Worm (Caenorhabditis elegans) whole organism, young adult: ENCODE data around the gene exos-4.2.

Experiments
- D2030.7 ChIP-seq: fragments of 200-800 bp; sonication (Bioruptor generic); IDR thresholded peaks from 2 replicates; pipeline ENCODE4 v1.3.6; 2022; ENCODE audit warnings: missing genetic modification reagents, missing genetic modification characterization, missing compliant biosample characterization
- F37B4.10 ChIP-seq: fragments of 200-800 bp; sonication (Bioruptor generic); IDR thresholded peaks from 2 replicates; pipeline ENCODE4 v1.3.6; 2022; ENCODE audit warnings: missing genetic modification characterization, missing compliant biosample characterization
- F49E8.2 ChIP-seq: sonication (generic microtip); optimal IDR thresholded peaks from 3 replicates; lab custom pipeline; 2017; ENCODE audit warnings: missing genetic modification characterization, mild to moderate bottlenecking, missing compliant biosample characterization, antibody characterized with exemption, moderate library complexity; ENCODE audit not compliant: insufficient read depth
- T26A5.8 ChIP-seq: sonication (generic microtip); optimal IDR thresholded peaks from 2 replicates; lab custom pipeline; 2016; ENCODE audit warnings: missing genetic modification characterization, missing compliant biosample characterization
- akir-1 ChIP-seq: fragments of 200-800 bp; sonication (Bioruptor generic); optimal IDR thresholded peaks from 2 replicates; lab custom pipeline; 2018; ENCODE audit warnings: mild to moderate bottlenecking, missing genetic modification characterization, moderate library complexity, missing compliant biosample characterization
- atf-7 ChIP-seq: sonication (generic microtip); optimal IDR thresholded peaks from 2 replicates; lab custom pipeline; 2017; ENCODE audit warnings: mild to moderate bottlenecking, missing genetic modification characterization, missing compliant biosample characterization
- attf-5 ChIP-seq: fragments of 200-800 bp; sonication (Bioruptor generic); optimal IDR thresholded peaks from 2 replicates; lab custom pipeline; 2018; ENCODE audit warnings: mild to moderate bottlenecking, missing genetic modification characterization, missing compliant biosample characterization
- bed-1 ChIP-seq: fragments of 200-800 bp; sonication (Bioruptor generic); IDR thresholded peaks from 2 replicates; pipeline ENCODE4 v1.3.6; 2022; ENCODE audit warnings: missing genetic modification reagents, missing genetic modification characterization, missing compliant biosample characterization
- ccch-3 ChIP-seq: fragments of 200-800 bp; sonication (Bioruptor generic); optimal IDR thresholded peaks from 2 replicates; lab custom pipeline; 2018; ENCODE audit warnings: mild to moderate bottlenecking, missing genetic modification characterization, missing compliant biosample characterization
- cebp-1 ChIP-seq, 2 experiments: fragments of 200-800 bp in 1 of 2; sonication (Bioruptor generic) in 1 of 2; sonication (generic microtip) in 1 of 2; IDR thresholded peaks in 1 of 2; optimal IDR thresholded peaks in 1 of 2; 2 replicates each; pipeline versions ENCODE4 v1.3.6 to Lab custom; 2017 to 2022; ENCODE audit warnings: missing compliant biosample characterization in 2 of 2, missing genetic modification characterization in 2 of 2, mild to moderate bottlenecking in 1 of 2, missing genetic modification reagents in 1 of 2, moderate library complexity in 1 of 2
- ceh-40 ChIP-seq: fragments of 200-800 bp; sonication (Bioruptor generic); IDR thresholded peaks from 2 replicates; pipeline ENCODE4 v1.3.6; 2022; ENCODE audit warnings: missing genetic modification characterization, missing compliant biosample characterization
- ceh-79 ChIP-seq: sonication (generic microtip); optimal IDR thresholded peaks from 2 replicates; lab custom pipeline; 2017; ENCODE audit warnings: mild to moderate bottlenecking, missing genetic modification characterization, missing compliant biosample characterization
- chd-7 ChIP-seq: sonication (generic microtip); optimal IDR thresholded peaks from 2 replicates; lab custom pipeline; 2016; ENCODE audit warnings: mild to moderate bottlenecking, missing genetic modification characterization, moderate library complexity, missing compliant biosample characterization
- die-1 ChIP-seq: sonication (generic microtip); optimal IDR thresholded peaks from 2 replicates; lab custom pipeline; 2016; ENCODE audit warnings: missing genotype, mild to moderate bottlenecking, missing genetic modification characterization, missing compliant biosample characterization
- efl-1 ChIP-seq: fragments of 150-350 bp; optimal IDR thresholded peaks from 2 replicates; lab custom pipeline; 2014; ENCODE audit warnings: missing biosample characterization, missing genetic modification reagents, missing genetic modification characterization
- egrh-3 ChIP-seq: fragments of 200-800 bp; sonication (Bioruptor generic); IDR thresholded peaks from 2 replicates; pipeline ENCODE4 v1.3.6; 2022; ENCODE audit warnings: missing genetic modification reagents, missing genetic modification characterization, missing compliant biosample characterization
- hmg-1.2 ChIP-seq: fragments of 200-800 bp; sonication (Bioruptor generic); IDR thresholded peaks from 2 replicates; pipeline ENCODE4 v1.3.6; 2022; ENCODE audit warnings: missing genetic modification reagents, missing genetic modification characterization, missing compliant biosample characterization
- lin-35 ChIP-seq, 3 experiments: fragments of 150-350 bp in 2 of 3; sonication (generic microtip) in 1 of 3; optimal IDR thresholded peaks; 2 replicates each; lab custom pipeline; 2014 to 2018; ENCODE audit warnings: missing biosample characterization in 3 of 3, missing genetic modification characterization in 3 of 3, missing genetic modification reagents in 3 of 3
- lin-40 ChIP-seq: sonication (generic microtip); optimal IDR thresholded peaks from 2 replicates; lab custom pipeline; 2016; ENCODE audit warnings: missing genetic modification characterization, mild to moderate bottlenecking, missing compliant biosample characterization, missing genotype, missing genetic modification reagents
- lin-54 ChIP-seq: fragments of 200-800 bp; sonication (Bioruptor generic); optimal IDR thresholded peaks from 2 replicates; lab custom pipeline; 2018; ENCODE audit warnings: mild to moderate bottlenecking, missing genetic modification characterization, missing compliant biosample characterization
- madf-10 ChIP-seq: sonication (generic microtip); optimal IDR thresholded peaks from 2 replicates; lab custom pipeline; 2016; ENCODE audit warnings: mild to moderate bottlenecking, missing genetic modification characterization, missing compliant biosample characterization
- madf-6 ChIP-seq: fragments of 200-800 bp; sonication (Bioruptor generic); IDR thresholded peaks from 2 replicates; pipeline ENCODE4 v1.3.6; 2022; ENCODE audit warnings: missing genetic modification reagents, missing genetic modification characterization, missing compliant biosample characterization
- mcd-1 ChIP-seq: fragments of 200-800 bp; sonication (Bioruptor generic); IDR thresholded peaks from 2 replicates; pipeline ENCODE4 v1.3.6; 2022; ENCODE audit warnings: missing genetic modification reagents, missing genetic modification characterization, missing compliant biosample characterization
- mel-28 ChIP-seq: sonication (generic microtip); optimal IDR thresholded peaks from 2 replicates; lab custom pipeline; 2016; ENCODE audit warnings: borderline replicate concordance, mild to moderate bottlenecking, missing genetic modification characterization, missing compliant biosample characterization
- mxl-1 ChIP-seq: sonication (generic microtip); optimal IDR thresholded peaks from 2 replicates; lab custom pipeline; 2016; ENCODE audit warnings: missing genetic modification characterization, missing compliant biosample characterization
- nhr-179 ChIP-seq: sonication (generic microtip); optimal IDR thresholded peaks from 2 replicates; lab custom pipeline; 2016; ENCODE audit warnings: mild to moderate bottlenecking, missing genetic modification characterization, missing compliant biosample characterization
- nhr-80 ChIP-seq: sonication (generic microtip); optimal IDR thresholded peaks from 2 replicates; lab custom pipeline; 2016; ENCODE audit warnings: missing genetic modification characterization, missing compliant biosample characterization
- pbrm-1 ChIP-seq: fragments of 200-800 bp; sonication (Bioruptor generic); IDR thresholded peaks from 2 replicates; pipeline ENCODE4 v1.3.6; 2022; ENCODE audit warnings: missing genetic modification reagents, missing genetic modification characterization, missing compliant biosample characterization
- rec-8 ChIP-seq, 2 experiments: sonication (generic microtip); optimal IDR thresholded peaks; 2 replicates each; lab custom pipeline; 2016; ENCODE audit warnings: mild to moderate bottlenecking in 2 of 2, missing genetic modification characterization in 2 of 2, missing genetic modification reagents in 2 of 2, missing genotype in 2 of 2, missing biosample characterization in 1 of 2, missing compliant biosample characterization in 1 of 2, moderate library complexity in 1 of 2
- snpc-1.3 ChIP-seq: sonication (generic microtip); optimal IDR thresholded peaks from 2 replicates; lab custom pipeline; 2017; ENCODE audit warnings: missing genetic modification characterization, mild to moderate bottlenecking, missing compliant biosample characterization, antibody characterized with exemption, moderate library complexity, missing genotype, missing genetic modification reagents; ENCODE audit not compliant: insufficient read depth
- snpc-3.4 ChIP-seq: sonication (generic microtip); optimal IDR thresholded peaks from 2 replicates; lab custom pipeline; 2017; ENCODE audit warnings: missing genetic modification characterization, mild to moderate bottlenecking, missing compliant biosample characterization, antibody characterized with exemption, moderate library complexity, missing genotype, missing genetic modification reagents
- tbp1 ChIP-seq: fragments of 200-800 bp; sonication (Bioruptor generic); optimal IDR thresholded peaks from 2 replicates; lab custom pipeline; 2018; ENCODE audit warnings: mild to moderate bottlenecking, missing genetic modification characterization, missing compliant biosample characterization
- zfh-2 ChIP-seq: fragments of 200-800 bp; sonication (Bioruptor generic); conservative IDR thresholded peaks from 2 replicates; pipeline ENCODE4 v1.3.6; 2022; ENCODE audit warnings: missing genetic modification reagents, missing genetic modification characterization, missing compliant biosample characterization
- ztf-26 ChIP-seq: sonication (generic microtip); optimal IDR thresholded peaks from 2 replicates; lab custom pipeline; 2017; ENCODE audit warnings: missing genetic modification characterization, missing compliant biosample characterization

The exos-4.2 gene

ce11 chrIII:844577-844976, 15.4 kb upstream of the exos-4.2 start:
- TF ChIP-seq cebp-1 (GFP tag; IDR thresholded peaks at IDR 0.05; lab: Robert Waterston, UW) (no peak), cebp-1 (tag; optimal IDR thresholded peaks at IDR 0.05; lab: Kevin White, UChicago) (no peak)

ce11 chrIII:845485-845884, 14.5 kb upstream of the exos-4.2 start, which contains the start of gene K02F3.2:
Gene K02F3.2, plus strand, starts transcription at chrIII:845841.
- peak; percentile 29 for TF ChIP-seq tbp1 (GFP tag; lab: Kevin White, UChicago)
- no peak for TF ChIP-seq D2030.7 (GFP tag; lab: Robert Waterston, UW)
- TF ChIP-seq snpc-1.3 = no peak
- TF ChIP-seq madf-10 = no peak
- TF ChIP-seq bed-1 (GFP tag; lab: Robert Waterston, UW) = no peak
- no peak for TF ChIP-seq F37B4.10 (GFP tag; lab: Robert Waterston, UW)
- no peak for TF ChIP-seq akir-1 (GFP tag; lab: Kevin White, UChicago)
- TF ChIP-seq snpc-3.4 (tag; lab: Kevin White, UChicago) = no peak
- peak in 1 of 3 experiments; percentile 68 for TF ChIP-seq lin-35 (GFP tag; optimal IDR thresholded peaks at IDR 0.05; lab: Kevin White, UChicago)
- TF ChIP-seq mcd-1 = peak; percentile 91
- no peak for TF ChIP-seq ceh-79 (tag; lab: Kevin White, UChicago)
- peak; percentile 48 for TF ChIP-seq nhr-80 (tag; lab: Kevin White, UChicago)
- peak; percentile 70 for TF ChIP-seq lin-54
- TF ChIP-seq T26A5.8 = no peak
- peak; percentile 57 for TF ChIP-seq efl-1 (GFP tag; lab: Kevin White, UChicago)
- peak; percentile 50 for TF ChIP-seq lin-40 (tag; lab: Kevin White, UChicago)
- TF ChIP-seq rec-8 (tag; optimal IDR thresholded peaks at IDR 0.05; lab: Kevin White, UChicago) = no peak
- TF ChIP-seq mel-28 (tag; lab: Kevin White, UChicago) = no peak
- peak; percentile 12 for TF ChIP-seq attf-5 (GFP tag; lab: Kevin White, UChicago)
- no peak for TF ChIP-seq cebp-1 (GFP tag; IDR thresholded peaks at IDR 0.05; lab: Robert Waterston, UW)
- peak; percentile 30 for TF ChIP-seq cebp-1 (tag; optimal IDR thresholded peaks at IDR 0.05; lab: Kevin White, UChicago)
- peak; percentile 39 for TF ChIP-seq ztf-26 (tag; lab: Kevin White, UChicago)
- TF ChIP-seq F49E8.2 (tag; lab: Kevin White, UChicago) = no peak
- TF ChIP-seq, all 124 proteins: peak for 10

ce11 chrIII:852296-852695, 7.7 kb upstream of the exos-4.2 start, which contains the start of gene moma-1:
Gene moma-1, minus strand, starts transcription at chrIII:852396.
- TF ChIP-seq hmg-1.2 = no peak
- TF ChIP-seq pbrm-1 (GFP tag; lab: Robert Waterston, UW) = no peak
- no peak for TF ChIP-seq chd-7 (tag; lab: Kevin White, UChicago)
- TF ChIP-seq snpc-3.4 (tag; lab: Kevin White, UChicago) = peak; percentile 35
- TF ChIP-seq nhr-179 (tag; lab: Kevin White, UChicago) = no peak
- TF ChIP-seq ccch-3 (GFP tag; lab: Kevin White, UChicago) = no peak
- TF ChIP-seq efl-1 (GFP tag; lab: Kevin White, UChicago) = peak; percentile 27
- TF ChIP-seq mxl-1 (tag; lab: Kevin White, UChicago) = no peak
- no peak for TF ChIP-seq tbp1 (GFP tag; lab: Kevin White, UChicago)
- peak; percentile 14; the same call in 1 of the 2 replicates for TF ChIP-seq madf-6 (GFP tag; lab: Robert Waterston, UW)
- peak; percentile 10 for TF ChIP-seq ceh-79 (tag; lab: Kevin White, UChicago)
- TF ChIP-seq atf-7 (tag; lab: Kevin White, UChicago) = no peak
- TF ChIP-seq rec-8 (tag; optimal IDR thresholded peaks at IDR 0.05; lab: Kevin White, UChicago) = no peak
- no peak for TF ChIP-seq ztf-26 (tag; lab: Kevin White, UChicago)
- no peak for TF ChIP-seq ceh-40 (GFP tag; lab: Robert Waterston, UW)
- TF ChIP-seq, all 124 proteins: peak for 4

- no peak for TF ChIP-seq D2030.7 (GFP tag; lab: Robert Waterston, UW)
- TF ChIP-seq die-1 (tag; lab: Kevin White, UChicago) = no peak
- peak; percentile 73; the same call in 1 of the 2 replicates for TF ChIP-seq egrh-3
- peak; percentile 91 for TF ChIP-seq zfh-2 (GFP tag; lab: Robert Waterston, UW)
- TF ChIP-seq, all 124 proteins: peak for 2
Measured at ce11 chrIII:853414-853813, 6.6 kb upstream of the exos-4.2 start.
